Fruit fly (Drosophila melanogaster): ENCODE results near the gene CG3437.

DNA sequence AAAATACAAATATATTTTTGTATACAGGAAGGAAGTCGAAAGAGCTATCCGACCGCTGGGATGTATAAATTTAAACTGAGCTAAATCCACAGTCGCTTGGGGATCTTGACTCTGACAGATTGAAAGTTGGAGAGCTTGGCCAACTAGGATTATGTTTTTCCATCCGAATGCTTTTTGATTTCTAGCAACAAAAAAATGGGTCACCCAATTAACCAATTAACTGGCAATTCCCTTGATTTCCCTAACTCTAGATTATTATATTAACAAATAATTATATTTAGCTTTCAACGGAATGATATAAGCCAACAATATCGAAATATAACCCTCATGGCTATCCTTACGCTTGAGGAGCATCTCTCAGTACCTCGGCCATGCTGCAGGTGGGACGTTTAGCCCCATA lies 40.2 kb downstream of the CG3437 start, which contains the start of gene CG3982:
- TF ChIP-seq gl (tag; optimal IDR thresholded peaks at IDR 0.05), result no peak
- TF ChIP-seq fd96Ca (GFP tag; IDR thresholded peaks at IDR 0.05), result no peak
- no peak for TF ChIP-seq Snoo (tag; optimal IDR thresholded peaks at IDR 0.05)
- TF ChIP-seq CG8301 (tag; optimal IDR thresholded peaks at IDR 0.05), result no peak
